Fruit fly (Drosophila melanogaster) whole organism, embryonic: ENCODE measurements around the gene RpL35A.

Source experiments
- Abd-B ChIP-seq: fragments of 200-800 bp; sonication (Bioruptor generic); optimal IDR thresholded peaks from 2 replicates; lab custom pipeline; 2018; ENCODE audit warnings: missing biosample characterization, mild to moderate bottlenecking, missing genetic modification characterization, moderate library complexity
- Ada2b ChIP-seq: fragments of 200-800 bp; sonication (Bioruptor generic); IDR thresholded peaks from 2 replicates; pipeline ENCODE4 v1.3.6; 2022; ENCODE audit warnings: missing biosample characterization, missing genetic modification characterization
- Bdp1 ChIP-seq: fragments of 200-800 bp; sonication (Bioruptor generic); optimal IDR thresholded peaks from 3 replicates; lab custom pipeline; 2016; ENCODE audit warnings: missing biosample characterization, missing genetic modification characterization
- CG10267 ChIP-seq: fragments of 200-800 bp; sonication (Bioruptor generic); optimal IDR thresholded peaks from 2 replicates; lab custom pipeline; 2018; ENCODE audit warnings: missing biosample characterization, mild to moderate bottlenecking, missing genetic modification characterization, moderate library complexity
- CG11696 ChIP-seq: fragments of 200-800 bp; sonication (Bioruptor generic); IDR thresholded peaks from 2 replicates; pipeline ENCODE4 v1.3.6; 2022; ENCODE audit warnings: missing biosample characterization, missing genetic modification characterization
- CG12104 ChIP-seq: fragments of 200-800 bp; sonication (Bioruptor generic); optimal IDR thresholded peaks from 3 replicates; lab custom pipeline; 2016; ENCODE audit warnings: missing biosample characterization, missing genetic modification characterization
- CG12659 ChIP-seq: fragments of 200-800 bp; sonication (Bioruptor generic); optimal IDR thresholded peaks from 3 replicates; lab custom pipeline; 2017; ENCODE audit warnings: mild to moderate bottlenecking, missing biosample characterization, missing genetic modification reagents, missing genetic modification characterization
- CG12942 ChIP-seq: fragments of 200-800 bp; sonication (Bioruptor generic); optimal IDR thresholded peaks from 3 replicates; lab custom pipeline; 2016; ENCODE audit warnings: missing biosample characterization, missing genetic modification characterization
- CG13424 ChIP-seq: fragments of 200-800 bp; sonication (Bioruptor generic); optimal IDR thresholded peaks from 2 replicates; lab custom pipeline; 2019; ENCODE audit warnings: missing biosample characterization, mild to moderate bottlenecking, missing genetic modification characterization, moderate library complexity
- CG13775 ChIP-seq: fragments of 200-800 bp; sonication (Bioruptor generic); optimal IDR thresholded peaks from 3 replicates; lab custom pipeline; 2017; ENCODE audit warnings: missing biosample characterization, mild to moderate bottlenecking, missing genetic modification characterization
- CG13894 ChIP-seq: fragments of 200-800 bp; sonication (Bioruptor generic); optimal IDR thresholded peaks from 3 replicates; lab custom pipeline; 2018; ENCODE audit warnings: missing biosample characterization, mild to moderate bottlenecking, missing genetic modification characterization, moderate library complexity
- CG14667 ChIP-seq: fragments of 200-800 bp; sonication (Bioruptor generic); IDR thresholded peaks from 2 replicates; pipeline ENCODE4 v1.3.6; 2022; ENCODE audit warnings: missing biosample characterization, missing genetic modification characterization
- CG1603 ChIP-seq: fragments of 200-800 bp; sonication (Bioruptor generic); optimal IDR thresholded peaks from 2 replicates; lab custom pipeline; 2019; ENCODE audit warnings: missing biosample characterization, mild to moderate bottlenecking, missing genetic modification characterization, moderate library complexity
- CG18599 ChIP-seq: fragments of 200-800 bp; sonication (Bioruptor generic); optimal IDR thresholded peaks from 3 replicates; lab custom pipeline; 2017; ENCODE audit warnings: missing biosample characterization, missing genetic modification characterization, mild to moderate bottlenecking, moderate library complexity, missing genetic modification reagents
- CG2678 ChIP-seq: fragments of 200-800 bp; sonication (Bioruptor generic); optimal IDR thresholded peaks from 3 replicates; lab custom pipeline; 2019; ENCODE audit warnings: missing biosample characterization, mild to moderate bottlenecking, missing genetic modification characterization, moderate library complexity
- CG30020 ChIP-seq: fragments of 200-800 bp; optimal IDR thresholded peaks from 2 replicates; lab custom pipeline; 2019; ENCODE audit warnings: missing biosample characterization, mild to moderate bottlenecking, missing genetic modification characterization, moderate library complexity
- CG31388 ChIP-seq: fragments of 200-800 bp; sonication (Bioruptor generic); optimal IDR thresholded peaks from 2 replicates; lab custom pipeline; 2016; ENCODE audit warnings: missing biosample characterization, missing genetic modification characterization
- CG32532 ChIP-seq: fragments of 200-800 bp; sonication (Bioruptor generic); IDR thresholded peaks from 2 replicates; pipeline ENCODE4 v1.3.6; 2022; ENCODE audit warnings: missing biosample characterization, missing genetic modification characterization
- CG3847 ChIP-seq: fragments of 200-800 bp; sonication (Bioruptor generic); IDR thresholded peaks from 2 replicates; pipeline ENCODE4 v1.3.6; 2022; ENCODE audit warnings: missing biosample characterization, missing genetic modification characterization
- CG6254 ChIP-seq: fragments of 200-800 bp; sonication (Bioruptor generic); optimal IDR thresholded peaks from 3 replicates; lab custom pipeline; 2017; ENCODE audit warnings: mild to moderate bottlenecking, missing biosample characterization, missing genetic modification reagents, missing genetic modification characterization
- CG9609 ChIP-seq: fragments of 200-800 bp; sonication (Bioruptor generic); optimal IDR thresholded peaks from 3 replicates; lab custom pipeline; 2016; ENCODE audit warnings: missing biosample characterization, missing genetic modification characterization
- Doc2 ChIP-seq: fragments of 200-800 bp; sonication (Bioruptor generic); IDR thresholded peaks from 2 replicates; pipeline ENCODE4 v1.3.6; 2022; ENCODE audit warnings: missing biosample characterization, missing genetic modification characterization
- Dref ChIP-seq: fragments of 200-800 bp; sonication (Bioruptor generic); IDR thresholded peaks from 2 replicates; pipeline ENCODE4 v1.3.6; 2022; ENCODE audit warnings: missing biosample characterization, missing genetic modification characterization
- Drgx ChIP-seq: fragments of 200-800 bp; sonication (Bioruptor generic); IDR thresholded peaks from 2 replicates; pipeline ENCODE4 v1.3.6; 2022; ENCODE audit warnings: missing biosample characterization, missing genetic modification characterization
- Elba2 ChIP-seq: fragments of 200-800 bp; sonication (Bioruptor generic); optimal IDR thresholded peaks from 3 replicates; lab custom pipeline; 2016; ENCODE audit warnings: missing biosample characterization, missing genetic modification characterization
- Ets97D ChIP-seq: fragments of 200-800 bp; sonication (Bioruptor generic); optimal IDR thresholded peaks from 3 replicates; lab custom pipeline; 2016; ENCODE audit warnings: missing biosample characterization, missing genetic modification characterization
- H2.0 ChIP-seq: fragments of 200-800 bp; sonication (Bioruptor generic); IDR thresholded peaks from 2 replicates; pipeline ENCODE4 v1.3.6; 2022; ENCODE audit warnings: missing biosample characterization, missing genetic modification characterization
- Hr51 ChIP-seq, 2 experiments: fragments of 200-800 bp; sonication (Bioruptor generic); optimal IDR thresholded peaks; 2 replicates in 1 of 2; 3 replicates in 1 of 2; lab custom pipeline; 2016 to 2018; ENCODE audit warnings: missing biosample characterization in 2 of 2, missing genetic modification characterization in 2 of 2, mild to moderate bottlenecking in 1 of 2, moderate library complexity in 1 of 2
- Hr78 ChIP-seq, 2 experiments: fragments of 200-800 bp in 1 of 2; fragments of >200 bp in 1 of 2; sonication (Bioruptor generic) in 1 of 2; optimal IDR thresholded peaks; 2 replicates each; lab custom pipeline; 2017 to 2019; ENCODE audit warnings: missing biosample characterization in 2 of 2, missing genetic modification characterization in 2 of 2, mild to moderate bottlenecking in 1 of 2, moderate library complexity in 1 of 2
- MBD-R2 ChIP-seq: fragments of 200-800 bp; sonication (Bioruptor generic); IDR thresholded peaks from 2 replicates; pipeline ENCODE4 v1.3.6; 2022; ENCODE audit warnings: missing biosample characterization, missing genetic modification characterization
- Max ChIP-seq: fragments of 200-800 bp; sonication (Bioruptor generic); optimal IDR thresholded peaks from 2 replicates; lab custom pipeline; 2016; ENCODE audit warnings: missing biosample characterization, mild to moderate bottlenecking, missing genetic modification characterization
- NC2β ChIP-seq: fragments of 200-800 bp; sonication (Bioruptor generic); optimal IDR thresholded peaks from 2 replicates; lab custom pipeline; 2016; ENCODE audit warnings: missing biosample characterization, missing genetic modification characterization
- Oaz ChIP-seq: fragments of 200-800 bp; sonication (Bioruptor generic); IDR thresholded peaks from 2 replicates; pipeline ENCODE4 v1.3.6; 2022; ENCODE audit warnings: missing biosample characterization, missing genetic modification characterization
- Oli ChIP-seq: fragments of 200-800 bp; sonication (Bioruptor generic); optimal IDR thresholded peaks from 2 replicates; lab custom pipeline; 2018; ENCODE audit warnings: missing biosample characterization, mild to moderate bottlenecking, missing genetic modification characterization, moderate library complexity
- Opbp ChIP-seq: fragments of 200-800 bp; sonication (Bioruptor generic); IDR thresholded peaks from 3 replicates; pipeline ENCODE4 v1.3.6; 2022; ENCODE audit warnings: missing biosample characterization, missing genetic modification characterization; ENCODE audit not compliant: partially characterized antibody
- Ptx1 ChIP-seq: fragments of 200-800 bp; sonication (Bioruptor generic); IDR thresholded peaks from 2 replicates; pipeline ENCODE4 v1.3.6; 2022; ENCODE audit warnings: missing biosample characterization, missing genetic modification characterization
- Sry-β ChIP-seq: fragments of 200-800 bp; sonication (Bioruptor generic); optimal IDR thresholded peaks from 2 replicates; lab custom pipeline; 2018; ENCODE audit warnings: missing biosample characterization, mild to moderate bottlenecking, missing genetic modification characterization, moderate library complexity
- ato ChIP-seq: fragments of 200-800 bp; sonication (Bioruptor generic); IDR thresholded peaks from 2 replicates; pipeline ENCODE4 v1.3.6; 2022; ENCODE audit warnings: missing biosample characterization, missing genetic modification characterization; ENCODE audit not compliant: partially characterized antibody
- cg ChIP-seq: fragments of 200-800 bp; sonication (Bioruptor generic); optimal IDR thresholded peaks from 3 replicates; lab custom pipeline; 2019; ENCODE audit warnings: missing biosample characterization, mild to moderate bottlenecking, missing genetic modification characterization, moderate library complexity
- fru ChIP-seq: fragments of >200 bp; optimal IDR thresholded peaks from 2 replicates; lab custom pipeline; 2017
- inv ChIP-seq: fragments of 200-800 bp; sonication (Bioruptor generic); IDR thresholded peaks from 2 replicates; pipeline ENCODE4 v1.3.6; 2022; ENCODE audit warnings: missing biosample characterization, missing genetic modification characterization; ENCODE audit not compliant: partially characterized antibody
- mirr ChIP-seq: fragments of 200-800 bp; sonication (Bioruptor generic); optimal IDR thresholded peaks from 3 replicates; lab custom pipeline; 2018; ENCODE audit warnings: missing biosample characterization, mild to moderate bottlenecking, missing genetic modification characterization
- nmo ChIP-seq: fragments of 200-800 bp; sonication (Bioruptor generic); optimal IDR thresholded peaks from 2 replicates; lab custom pipeline; 2018; ENCODE audit warnings: missing biosample characterization, mild to moderate bottlenecking, missing genetic modification characterization, moderate library complexity
- otp ChIP-seq: fragments of 200-800 bp; sonication (Bioruptor generic); IDR thresholded peaks from 3 replicates; pipeline ENCODE4, ENCODE4 v1.3.6; 2022; ENCODE audit warnings: missing biosample characterization, missing genetic modification characterization
- rib ChIP-seq: fragments of 200-800 bp; sonication (Bioruptor generic); IDR thresholded peaks from 2 replicates; pipeline ENCODE4 v1.3.6; 2022; ENCODE audit warnings: missing biosample characterization, missing genetic modification characterization
- ro ChIP-seq: fragments of 200-800 bp; sonication (Bioruptor generic); IDR thresholded peaks from 2 replicates; pipeline ENCODE4 v1.3.6; 2022; ENCODE audit warnings: missing biosample characterization, missing genetic modification characterization
- stwl ChIP-seq: fragments of 200-800 bp; sonication (Bioruptor generic); optimal IDR thresholded peaks from 3 replicates; lab custom pipeline; 2018; ENCODE audit warnings: missing biosample characterization, mild to moderate bottlenecking, missing genetic modification characterization, moderate library complexity
- twi ChIP-seq: fragments of 200-800 bp; optimal IDR thresholded peaks from 2 replicates; lab custom pipeline; 2019; ENCODE audit warnings: missing biosample characterization, mild to moderate bottlenecking, missing genetic modification characterization, moderate library complexity
- vvl ChIP-seq: fragments of 200-800 bp; sonication (Bioruptor generic); IDR thresholded peaks from 2 replicates; pipeline ENCODE4 v1.3.6; 2022; ENCODE audit warnings: missing biosample characterization, missing genetic modification characterization
- zen ChIP-seq: fragments of 200-800 bp; sonication (Bioruptor generic); optimal IDR thresholded peaks from 3 replicates; lab custom pipeline; 2018; ENCODE audit warnings: missing biosample characterization, mild to moderate bottlenecking, missing genetic modification characterization, moderate library complexity

Gene RpL35A

DNA sequence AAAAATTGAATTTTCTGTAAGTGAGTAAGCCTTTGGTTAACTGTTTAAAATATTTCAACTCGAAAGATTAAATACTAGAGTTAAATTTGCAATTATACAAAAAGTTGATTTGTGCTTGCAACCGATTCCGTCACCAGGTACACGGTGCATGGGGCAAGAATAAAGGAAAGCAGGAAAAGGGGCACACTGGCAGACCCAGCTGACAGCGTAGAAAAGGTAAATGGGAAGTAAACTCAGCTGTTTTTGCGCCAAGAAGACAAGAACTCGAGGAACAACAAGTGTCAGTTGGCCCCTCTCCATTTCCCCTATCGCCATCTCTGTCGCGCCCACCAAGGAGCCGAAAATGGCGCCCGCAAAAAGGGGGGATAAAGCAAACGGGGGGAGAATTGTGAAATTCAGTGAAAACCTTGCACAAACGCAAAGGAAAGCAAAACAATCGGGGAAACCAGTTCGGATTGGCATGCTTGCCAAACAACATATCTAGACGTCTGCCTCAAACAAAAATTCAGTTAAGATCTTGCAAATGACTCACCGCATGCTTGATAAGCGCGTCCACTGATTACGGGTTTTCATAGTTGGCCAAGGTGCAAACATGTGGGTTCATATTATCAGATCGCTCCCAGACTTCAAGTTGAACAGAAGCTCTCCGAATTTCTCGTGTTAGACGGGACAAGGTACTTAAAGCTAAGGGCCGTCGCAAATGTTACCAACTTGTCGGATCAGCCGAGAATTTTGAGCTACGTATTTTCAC lies 3.5 kb downstream of the RpL35A start (continued):
- no peak for TF ChIP-seq ato (GFP tag; lab: Robert Waterston, UW)
- 0 out of 2 replicates have a peak, but pooled peaks have one; percentile 10 for TF ChIP-seq vvl (GFP tag; lab: Robert Waterston, UW)
- TF ChIP-seq otp (GFP tag; lab: Robert Waterston, UW) = no peak
- TF ChIP-seq CG12659 = peak; percentile 44
- TF ChIP-seq ro (GFP tag; lab: Robert Waterston, UW) = no peak
- no peak for TF ChIP-seq Dref (GFP tag; lab: Robert Waterston, UW)
- TF ChIP-seq inv (GFP tag; lab: Robert Waterston, UW) = no peak
- no peak for TF ChIP-seq cg (GFP tag; lab: Kevin White, UChicago)
- TF ChIP-seq rib (GFP tag; lab: Robert Waterston, UW) = no peak
- TF ChIP-seq Bdp1 (GFP tag; lab: Kevin White, UChicago) = no peak
- TF ChIP-seq CG12942 (GFP tag; lab: Kevin White, UChicago) = no peak
- TF ChIP-seq Abd-B (GFP tag; lab: Kevin White, UChicago) = no peak
- 0 out of 2 replicates have a peak, but pooled peaks have one; percentile 34 for TF ChIP-seq CG32532 (GFP tag; lab: Robert Waterston, UW)
- TF ChIP-seq Hr78 (GFP tag; optimal IDR thresholded peaks at IDR 0.05; lab: Kevin White, UChicago) = no peak
- TF ChIP-seq fru (lab: Kevin White, UChicago) = no peak
- TF ChIP-seq CG13775 = no peak
- peak; percentile 30 for TF ChIP-seq CG10267
- TF ChIP-seq CG30020 = peak; percentile 28
- no peak for TF ChIP-seq CG13424 (tag; lab: Kevin White, UChicago)
- no peak for TF ChIP-seq Sry-β (GFP tag; lab: Kevin White, UChicago)
- no peak for TF ChIP-seq CG31388 (GFP tag; lab: Kevin White, UChicago)
- peak; percentile 7 for TF ChIP-seq nmo (GFP tag; lab: Kevin White, UChicago)
- TF ChIP-seq CG2678 (tag; lab: Kevin White, UChicago) = no peak
- no peak for TF ChIP-seq CG6254 (GFP tag; lab: Kevin White, UChicago)
- no peak for TF ChIP-seq NC2β (GFP tag; lab: Kevin White, UChicago)
- TF ChIP-seq Ets97D = peak; percentile 47
- TF ChIP-seq CG14667 = no peak
- TF ChIP-seq CG18599 (GFP tag; lab: Kevin White, UChicago) = no peak
- TF ChIP-seq Ptx1 = no peak
- no peak for TF ChIP-seq Opbp (GFP tag; lab: Robert Waterston, UW)
- TF ChIP-seq mirr (GFP tag; lab: Kevin White, UChicago) = no peak
- no peak for TF ChIP-seq Max (GFP tag; lab: Kevin White, UChicago)
- no peak for TF ChIP-seq twi (tag; lab: Kevin White, UChicago)
- peak; percentile 32 for TF ChIP-seq Elba2 (GFP tag; lab: Kevin White, UChicago)
- TF ChIP-seq Hr51 (GFP tag; optimal IDR thresholded peaks at IDR 0.05; lab: Kevin White, UChicago) = no peak
- no peak for TF ChIP-seq zen (tag; lab: Kevin White, UChicago)
- TF ChIP-seq Oli (tag; lab: Kevin White, UChicago) = no peak
- no peak for TF ChIP-seq CG11696 (GFP tag; lab: Robert Waterston, UW)
- TF ChIP-seq stwl (tag; lab: Kevin White, UChicago) = peak; percentile 83
- no peak for TF ChIP-seq Doc2
- TF ChIP-seq Drgx (GFP tag; lab: Robert Waterston, UW) = no peak
- peak; percentile 79 for TF ChIP-seq MBD-R2
- TF ChIP-seq CG1603 (tag; lab: Kevin White, UChicago) = peak; percentile 61
- no peak for TF ChIP-seq CG9609 (GFP tag; lab: Kevin White, UChicago)
- TF ChIP-seq Ada2b (GFP tag; lab: Robert Waterston, UW) = no peak
- no peak for TF ChIP-seq H2.0 (GFP tag; lab: Robert Waterston, UW)
- TF ChIP-seq Oaz (GFP tag; lab: Robert Waterston, UW) = no peak
- no peak for TF ChIP-seq CG13894 (tag; lab: Kevin White, UChicago)
- TF ChIP-seq CG12104 (GFP tag; lab: Kevin White, UChicago) = no peak
- no peak for TF ChIP-seq CG3847
